Fruit fly (Drosophila melanogaster): ENCODE results near the gene CG3808.
A peak's percentile ranks its signal among the peaks of the same experiment; 100 is the strongest.

Gene CG3808

dm6 chr3L:18996030-18996773, 4.2 kb downstream of the CG3808 start (continued):
- TF ChIP-seq salr (GFP tag; optimal IDR thresholded peaks at IDR 0.05) (peak in 1 of 2 experiments; percentile 83), Eip93F (GFP tag; optimal IDR thresholded peaks at IDR 0.05) (no peak), Hr39 (GFP tag; optimal IDR thresholded peaks at IDR 0.05) (peak; percentile 65), Eip78C (GFP tag) (peak; percentile 93), Met (GFP tag; optimal IDR thresholded peaks at IDR 0.05) (peak; percentile 68), dac (GFP tag; optimal IDR thresholded peaks at IDR 0.05) (peak; percentile 20), achi (GFP tag; optimal IDR thresholded peaks at IDR 0.05) (peak; percentile 68), topi (GFP tag; optimal IDR thresholded peaks at IDR 0.05) (peak; percentile 51), Ets21C (GFP tag; optimal IDR thresholded peaks at IDR 0.05) (peak; percentile 53), Blimp-1 (GFP tag; optimal IDR thresholded peaks at IDR 0.05) (no peak), CG8119 (GFP tag; IDR thresholded peaks at IDR 0.05) (no peak; the same call in 2 of the 3 replicates), CG15336 (GFP tag; IDR thresholded peaks at IDR 0.05) (peak; percentile 44), CG6163 (GFP tag; IDR thresholded peaks at IDR 0.05) (peak; percentile 71), Eip75B (GFP tag; optimal IDR thresholded peaks at IDR 0.05) (peak; percentile 52), CG6792 (GFP tag; optimal IDR thresholded peaks at IDR 0.05) (peak; percentile 59), CG10631 (GFP tag; optimal IDR thresholded peaks at IDR 0.05) (peak; percentile 83), fd85E (GFP tag; optimal IDR thresholded peaks at IDR 0.05) (no peak), Sox14 (GFP tag; optimal IDR thresholded peaks at IDR 0.05) (peak; percentile 64), CG6276 (GFP tag; optimal IDR thresholded peaks at IDR 0.05) (peak; percentile 71), Hr4 (GFP tag; optimal IDR thresholded peaks at IDR 0.05) (peak; percentile 84), pdm3 (GFP tag; optimal IDR thresholded peaks at IDR 0.05) (peak; percentile 76), fd59A (GFP tag; optimal IDR thresholded peaks at IDR 0.05) (peak; percentile 66), CG9139 (GFP tag; optimal IDR thresholded peaks at IDR 0.05) (no peak), acj6 (GFP tag; optimal IDR thresholded peaks at IDR 0.05) (peak; percentile 75), spab (GFP tag; optimal IDR thresholded peaks at IDR 0.05) (peak; percentile 56), Hr38 (GFP tag; optimal IDR thresholded peaks at IDR 0.05) (no peak), CG7368 (GFP tag; optimal IDR thresholded peaks at IDR 0.05) (peak; percentile 47), Gug (GFP tag; IDR thresholded peaks at IDR 0.05) (peak; percentile 44), esn (GFP tag; optimal IDR thresholded peaks at IDR 0.05) (peak; percentile 80)

dm6 chr3L:18995667-18996029, 4.8 kb downstream of the CG3808 start:
- TF ChIP-seq CG1621 (tag; optimal IDR thresholded peaks at IDR 0.05) (peak; percentile 62), Sox14 (GFP tag; optimal IDR thresholded peaks at IDR 0.05) (peak; percentile 66), Eip93F (GFP tag; optimal IDR thresholded peaks at IDR 0.05) (peak; percentile 16), Sox15 (GFP tag; optimal IDR thresholded peaks at IDR 0.05) (no peak), Ets96B (tag; optimal IDR thresholded peaks at IDR 0.05) (no peak), CG6854 (GFP tag; optimal IDR thresholded peaks at IDR 0.05) (no peak), CG16779 (tag; optimal IDR thresholded peaks at IDR 0.05) (no peak), topi (GFP tag; optimal IDR thresholded peaks at IDR 0.05) (no peak), CG6163 (GFP tag; IDR thresholded peaks at IDR 0.05) (peak; percentile 45; the same call in 1 of the 3 replicates), dsx (GFP tag; optimal IDR thresholded peaks at IDR 0.05; ENCODE audit: poor library complexity, severe bottlenecking) (peak; percentile 20)

- TF ChIP-seq lz (GFP tag; optimal IDR thresholded peaks at IDR 0.05) (no peak), Eip78C (GFP tag) (peak; percentile 29), CG11762 (GFP tag; optimal IDR thresholded peaks at IDR 0.05; ENCODE audit: insufficient read depth) (no peak), pdm3 (GFP tag; optimal IDR thresholded peaks at IDR 0.05) (no peak), CG8119 (GFP tag; IDR thresholded peaks at IDR 0.05) (no peak), eg (GFP tag; IDR thresholded peaks at IDR 0.05) (no peak), CG10631 (GFP tag; optimal IDR thresholded peaks at IDR 0.05) (no peak), CG10669 (GFP tag; optimal IDR thresholded peaks at IDR 0.05) (no peak)
These were observed 5.9 kb downstream of the CG3808 start for dm6 chr3L:18994505-18994969.
